Worm (Caenorhabditis elegans) whole organism, L2 larva: ENCODE results near the gene rpac-40.
A peak's percentile ranks its signal among the peaks of the same experiment; 100 is the strongest.

ENCODE experiments used
- C34F6.9 ChIP-seq: fragments of 150-350 bp; optimal IDR thresholded peaks from 2 replicates; lab custom pipeline; 2014; ENCODE audit warnings: missing biosample characterization, missing genetic modification characterization
- F13H6.1 ChIP-seq: sonication (generic microtip); optimal IDR thresholded peaks from 2 replicates; lab custom pipeline; 2016; ENCODE audit warnings: missing genetic modification characterization, missing compliant biosample characterization
- R02D3.7 ChIP-seq: fragments of 150-350 bp; optimal IDR thresholded peaks from 2 replicates; lab custom pipeline; 2014; ENCODE audit warnings: missing biosample characterization, missing genetic modification characterization
- Y55F3AM.14 ChIP-seq: fragments of 200-800 bp; sonication (Bioruptor generic); optimal IDR thresholded peaks from 2 replicates; lab custom pipeline; 2018; ENCODE audit warnings: mild to moderate bottlenecking, missing genetic modification characterization, missing compliant biosample characterization
- ZK546.5 ChIP-seq: sonication (generic microtip); optimal IDR thresholded peaks from 2 replicates; lab custom pipeline; 2017; ENCODE audit warnings: missing biosample characterization, missing genetic modification characterization
- alr-1 ChIP-seq: fragments of 150-350 bp; optimal IDR thresholded peaks from 2 replicates; lab custom pipeline; 2014; ENCODE audit warnings: missing biosample characterization, missing genetic modification characterization
- aly-2 ChIP-seq: fragments of 150-350 bp; optimal IDR thresholded peaks from 2 replicates; lab custom pipeline; 2014; ENCODE audit warnings: missing biosample characterization, missing genetic modification characterization
- ama-1 ChIP-seq: fragments of 150-350 bp; optimal IDR thresholded peaks from 2 replicates; lab custom pipeline; 2018; ENCODE audit warnings: inconsistent platforms
- blmp-1 ChIP-seq: sonication (generic microtip); optimal IDR thresholded peaks from 2 replicates; lab custom pipeline; 2017; ENCODE audit warnings: missing genetic modification characterization, mild to moderate bottlenecking, missing compliant biosample characterization, antibody characterized with exemption, moderate library complexity; ENCODE audit not compliant: insufficient read depth
- ceh-16 ChIP-seq: fragments of 150-350 bp; optimal IDR thresholded peaks from 2 replicates; lab custom pipeline; 2014; ENCODE audit warnings: missing biosample characterization, missing genetic modification characterization
- ceh-82 ChIP-seq: fragments of 150-350 bp; optimal IDR thresholded peaks from 2 replicates; lab custom pipeline; 2014; ENCODE audit warnings: missing biosample characterization, missing genetic modification characterization
- dmd-4 ChIP-seq: sonication (generic microtip); optimal IDR thresholded peaks from 2 replicates; lab custom pipeline; 2017; ENCODE audit warnings: missing biosample characterization, missing genetic modification characterization
- egl-27 ChIP-seq: sonication (generic microtip); optimal IDR thresholded peaks from 3 replicates; lab custom pipeline; 2017; ENCODE audit warnings: missing biosample characterization, missing genetic modification reagents, missing genetic modification characterization
- elt-1 ChIP-seq: fragments of 150-350 bp; optimal IDR thresholded peaks from 2 replicates; lab custom pipeline; 2014; ENCODE audit warnings: missing biosample characterization, missing genetic modification characterization
- elt-3 ChIP-seq: sonication (generic microtip); optimal IDR thresholded peaks from 2 replicates; lab custom pipeline; 2017; ENCODE audit warnings: missing biosample characterization, missing genetic modification characterization
- gmeb-1 ChIP-seq: fragments of 150-350 bp; optimal IDR thresholded peaks from 2 replicates; lab custom pipeline; 2014; ENCODE audit warnings: missing biosample characterization, missing genetic modification characterization
- lin-11 ChIP-seq: fragments of 150-350 bp; sonication (generic microtip); optimal IDR thresholded peaks from 2 replicates; lab custom pipeline; 2014; ENCODE audit warnings: missing biosample characterization, missing genetic modification characterization, inconsistent platforms, mixed read lengths
- lin-13 ChIP-seq: fragments of 150-350 bp; optimal IDR thresholded peaks from 2 replicates; lab custom pipeline; 2014; ENCODE audit warnings: missing biosample characterization, missing genetic modification reagents, missing genetic modification characterization
- lin-39 ChIP-seq: fragments of 150-350 bp; optimal IDR thresholded peaks from 2 replicates; lab custom pipeline; 2014; ENCODE audit warnings: missing biosample characterization, missing genetic modification reagents, missing genetic modification characterization
- lsy-2 ChIP-seq, 2 experiments: fragments of 150-350 bp in 1 of 2; sonication (generic microtip) in 1 of 2; optimal IDR thresholded peaks; 2 replicates each; lab custom pipeline; 2014 to 2017; ENCODE audit warnings: missing biosample characterization in 2 of 2, missing genetic modification characterization in 2 of 2
- mab-5 ChIP-seq: fragments of 150-350 bp; optimal IDR thresholded peaks from 2 replicates; lab custom pipeline; 2014; ENCODE audit warnings: missing biosample characterization, missing genetic modification characterization
- mbf-1 ChIP-seq: sonication (generic microtip); optimal IDR thresholded peaks from 2 replicates; lab custom pipeline; 2017; ENCODE audit warnings: missing biosample characterization, missing genetic modification characterization
- mdl-1 ChIP-seq, 2 experiments: fragments of 150-350 bp in 1 of 2; sonication (generic microtip) in 1 of 2; optimal IDR thresholded peaks; 2 replicates each; lab custom pipeline; 2017; ENCODE audit warnings: missing biosample characterization in 2 of 2, missing genetic modification characterization in 2 of 2
- nhr-10 ChIP-seq: sonication (generic microtip); optimal IDR thresholded peaks from 2 replicates; lab custom pipeline; 2017; ENCODE audit warnings: missing biosample characterization, missing genetic modification characterization
- nhr-11 ChIP-seq: fragments of 150-350 bp; optimal IDR thresholded peaks from 2 replicates; lab custom pipeline; 2014; ENCODE audit warnings: missing biosample characterization, missing genetic modification characterization
- nhr-12 ChIP-seq: fragments of 150-350 bp; optimal IDR thresholded peaks from 2 replicates; lab custom pipeline; 2014; ENCODE audit warnings: missing biosample characterization, missing genetic modification characterization
- nhr-129 ChIP-seq: fragments of 150-350 bp; optimal IDR thresholded peaks from 2 replicates; lab custom pipeline; 2014; ENCODE audit warnings: missing biosample characterization, missing genetic modification characterization
- nhr-21 ChIP-seq: fragments of 150-350 bp; optimal IDR thresholded peaks from 2 replicates; lab custom pipeline; 2014; ENCODE audit warnings: missing biosample characterization, missing genetic modification characterization
- nhr-237 ChIP-seq: fragments of 150-350 bp; optimal IDR thresholded peaks from 2 replicates; lab custom pipeline; 2014; ENCODE audit warnings: missing biosample characterization, missing genetic modification characterization
- nhr-25 ChIP-seq: fragments of 150-350 bp; sonication (generic microtip); optimal IDR thresholded peaks from 3 replicates; lab custom pipeline; 2014; ENCODE audit warnings: missing biosample characterization, missing genetic modification characterization
- nhr-6 ChIP-seq: fragments of 150-350 bp; optimal IDR thresholded peaks from 2 replicates; lab custom pipeline; 2014; ENCODE audit warnings: missing biosample characterization, missing genetic modification characterization
- nhr-77 ChIP-seq: fragments of 150-350 bp; optimal IDR thresholded peaks from 2 replicates; lab custom pipeline; 2014; ENCODE audit warnings: missing biosample characterization, missing genetic modification characterization
- peb-1 ChIP-seq: fragments of 150-350 bp; optimal IDR thresholded peaks from 2 replicates; lab custom pipeline; 2014; ENCODE audit warnings: missing biosample characterization, missing genetic modification characterization
- sem-4 ChIP-seq: fragments of 150-350 bp; optimal IDR thresholded peaks from 2 replicates; lab custom pipeline; 2014; ENCODE audit warnings: missing biosample characterization, missing genetic modification reagents, missing genetic modification characterization
- skn-1 ChIP-seq: sonication (generic microtip); optimal IDR thresholded peaks from 2 replicates; lab custom pipeline; 2017; ENCODE audit warnings: missing biosample characterization, missing genetic modification characterization
- sma-3 ChIP-seq: sonication (generic microtip); optimal IDR thresholded peaks from 2 replicates; lab custom pipeline; 2016; ENCODE audit warnings: missing genetic modification reagents, missing genetic modification characterization, missing compliant biosample characterization
- sma-9 ChIP-seq, 2 experiments: fragments of 150-350 bp in 1 of 2; sonication (generic microtip) in 1 of 2; optimal IDR thresholded peaks; 2 replicates each; lab custom pipeline; 2014 to 2016; ENCODE audit warnings: missing genetic modification characterization in 2 of 2, mild to moderate bottlenecking in 1 of 2, missing biosample characterization in 1 of 2, missing compliant biosample characterization in 1 of 2, missing genetic modification reagents in 1 of 2, moderate library complexity in 1 of 2
- snpc-4 ChIP-seq: fragments of 150-350 bp; optimal IDR thresholded peaks from 2 replicates; lab custom pipeline; 2014; ENCODE audit warnings: missing biosample characterization, missing genetic modification characterization
- unc-39 ChIP-seq: fragments of 150-350 bp; optimal IDR thresholded peaks from 2 replicates; lab custom pipeline; 2014; ENCODE audit warnings: missing biosample characterization, missing genetic modification characterization
- unc-55 ChIP-seq: fragments of 150-350 bp; sonication (generic microtip); optimal IDR thresholded peaks from 3 replicates; lab custom pipeline; 2014; ENCODE audit warnings: missing biosample characterization, missing genetic modification reagents, missing genetic modification characterization
- unc-62 ChIP-seq: fragments of 150-350 bp; optimal IDR thresholded peaks from 2 replicates; lab custom pipeline; 2014; ENCODE audit warnings: missing biosample characterization, missing genetic modification reagents, missing genetic modification characterization
- zag-1 ChIP-seq: fragments of 150-350 bp; optimal IDR thresholded peaks from 2 replicates; lab custom pipeline; 2014; ENCODE audit warnings: missing biosample characterization, missing genetic modification characterization
- ztf-1 ChIP-seq: fragments of 200-800 bp; sonication (Bioruptor generic); conservative IDR thresholded peaks from 2 replicates; pipeline ENCODE4 v1.3.6; 2022; ENCODE audit warnings: missing genetic modification characterization, missing compliant biosample characterization
- ztf-11 ChIP-seq: sonication (generic microtip); optimal IDR thresholded peaks from 2 replicates; lab custom pipeline; 2017; ENCODE audit warnings: missing biosample characterization, missing genetic modification characterization
- ztf-4 ChIP-seq: fragments of 150-350 bp; optimal IDR thresholded peaks from 2 replicates; lab custom pipeline; 2014; ENCODE audit warnings: missing biosample characterization, missing genetic modification characterization

Gene rpac-40

DNA sequence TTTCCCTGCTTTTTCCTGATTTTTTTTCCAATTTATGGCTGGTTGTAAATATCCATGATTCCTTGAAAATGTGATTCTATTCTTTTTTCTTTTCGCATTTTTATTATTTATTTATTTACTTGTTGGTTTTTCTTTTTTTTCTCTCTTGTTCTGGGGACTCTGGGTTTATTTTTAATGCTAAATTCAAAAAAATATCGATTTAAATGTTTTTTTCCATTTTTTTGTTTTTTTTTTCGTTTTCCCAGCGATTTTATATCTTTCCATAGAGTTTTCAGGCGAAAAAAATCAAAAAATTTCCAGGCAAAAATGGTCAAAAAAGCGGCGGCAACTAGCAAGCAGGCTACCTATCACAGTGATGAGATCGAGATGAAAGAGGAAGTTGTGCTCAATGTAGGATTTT lies at the start of gene rpac-40:
Gene rpac-40 (plus strand): TSS at position 301 of the 400 bp plus-strand sequence.
- no peak for TF ChIP-seq nhr-129
- TF ChIP-seq ZK546.5 (tag; lab: Kevin White, UChicago) = no peak
- TF ChIP-seq ztf-11 = no peak
- no peak for TF ChIP-seq sem-4 (tag; lab: Kevin White, UChicago)
- no peak for TF ChIP-seq nhr-77 (tag; lab: Kevin White, UChicago)
- no peak for TF ChIP-seq blmp-1
- TF ChIP-seq unc-62 (GFP tag; lab: Kevin White, UChicago) = no peak
- no peak for TF ChIP-seq zag-1 (tag; lab: Kevin White, UChicago)
- no peak for TF ChIP-seq sma-3

DNA sequence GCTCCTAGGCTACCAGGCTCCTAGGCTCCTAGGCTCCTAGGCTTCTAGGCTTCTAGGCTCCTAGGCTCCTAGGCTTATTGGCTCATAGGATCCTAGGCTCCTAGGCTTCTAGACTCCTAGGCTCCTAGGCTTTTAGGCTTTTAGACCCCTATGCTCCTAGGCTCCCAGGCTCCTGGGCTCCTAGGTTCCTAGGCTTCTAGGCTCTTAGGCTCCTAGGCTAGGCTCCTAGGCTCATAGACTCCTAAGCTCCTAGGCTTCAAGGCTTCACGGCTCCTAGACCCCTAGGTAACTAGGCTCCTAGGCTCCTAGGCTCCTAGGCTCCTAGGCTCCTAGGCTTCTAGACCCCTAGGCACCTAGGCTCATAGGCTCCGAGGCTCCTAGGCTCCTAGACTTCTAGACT lies 47.9 kb upstream of the rpac-40 start:
- TF ChIP-seq R02D3.7 = no peak
- TF ChIP-seq lin-39 (tag; lab: Kevin White, UChicago) = no peak
- TF ChIP-seq aly-2 (tag; lab: Kevin White, UChicago) = no peak
- no peak for TF ChIP-seq ztf-11
- no peak for TF ChIP-seq unc-55 (GFP tag; lab: Kevin White, UChicago)
- TF ChIP-seq ZK546.5 (tag; lab: Kevin White, UChicago) = no peak
- no peak for TF ChIP-seq elt-3 (tag; lab: Kevin White, UChicago)
- no peak for TF ChIP-seq elt-1 (tag; lab: Kevin White, UChicago)
- no peak for TF ChIP-seq mbf-1 (tag; lab: Kevin White, UChicago)
- TF ChIP-seq nhr-6 (tag; lab: Kevin White, UChicago) = no peak
- TF ChIP-seq nhr-129 = no peak
- no peak for TF ChIP-seq mdl-1 (tag; optimal IDR thresholded peaks at IDR 0.05; lab: Kevin White, UChicago)
- TF ChIP-seq unc-62 (GFP tag; lab: Kevin White, UChicago) = no peak

DNA sequence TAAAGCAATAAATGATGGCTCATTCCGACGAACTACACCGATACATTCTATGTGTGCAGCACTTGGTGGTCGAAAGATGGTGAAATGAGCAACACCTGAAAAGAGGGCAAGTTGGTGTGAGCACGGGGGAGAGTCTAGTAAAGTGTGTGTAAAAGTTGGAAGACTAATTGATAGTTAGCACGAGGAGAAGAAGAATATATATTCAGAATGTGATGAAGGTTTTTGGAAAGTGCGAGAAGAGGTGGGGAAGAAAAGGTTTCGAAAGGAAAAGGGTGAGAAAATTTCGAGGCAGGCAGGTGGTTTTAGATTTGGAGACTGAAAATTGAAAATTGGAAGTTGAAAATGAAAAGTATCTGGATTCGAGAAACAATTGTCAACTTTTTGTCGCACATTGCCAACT lies 47.1 kb upstream of the rpac-40 start, which contains the start of gene Y45G5AM.6:
Gene Y45G5AM.6 (minus strand): TSS at position 101 of the 400 bp plus-strand sequence.
- no peak for TF ChIP-seq ceh-82 (tag; lab: Kevin White, UChicago)
- TF ChIP-seq unc-55 (GFP tag; lab: Kevin White, UChicago) = no peak
- TF ChIP-seq ztf-11 = no peak
- TF ChIP-seq gmeb-1 (tag; lab: Kevin White, UChicago) = no peak
- TF ChIP-seq lin-11 (tag; lab: Kevin White, UChicago) = no peak
- no peak for TF ChIP-seq lin-39 (tag; lab: Kevin White, UChicago)
- no peak for TF ChIP-seq mdl-1 (tag; optimal IDR thresholded peaks at IDR 0.05; lab: Kevin White, UChicago)
- no peak for TF ChIP-seq nhr-6 (tag; lab: Kevin White, UChicago)
- TF ChIP-seq ztf-4 (tag; lab: Kevin White, UChicago) = no peak
- TF ChIP-seq lsy-2 (tag; optimal IDR thresholded peaks at IDR 0.05; lab: Kevin White, UChicago) = no peak
- no peak for TF ChIP-seq ceh-16 (tag; lab: Kevin White, UChicago)
- no peak for TF ChIP-seq dmd-4 (tag; lab: Kevin White, UChicago)
- TF ChIP-seq elt-3 (tag; lab: Kevin White, UChicago) = no peak
- no peak for TF ChIP-seq elt-1 (tag; lab: Kevin White, UChicago)
- TF ChIP-seq blmp-1 = no peak

DNA sequence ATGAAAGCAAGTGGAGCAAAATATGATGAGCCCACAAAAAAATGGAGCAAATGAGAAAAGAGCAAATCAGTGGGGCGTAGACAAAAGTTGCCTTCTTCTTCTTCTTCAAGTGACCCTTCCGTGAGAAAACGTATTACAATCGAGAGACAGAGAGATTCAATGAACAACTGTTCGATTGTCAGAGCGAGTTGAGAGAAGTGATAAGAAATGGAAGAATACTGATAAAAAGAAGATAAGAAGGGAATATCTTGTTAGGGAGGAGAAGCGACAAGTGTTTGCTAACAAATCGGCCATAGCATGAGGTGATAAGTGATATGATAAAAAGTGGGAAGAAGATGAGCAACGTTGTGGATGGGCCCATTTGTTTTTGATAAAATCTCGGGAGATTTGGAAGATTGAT lies 42.0 kb upstream of the rpac-40 start:
- no peak for TF ChIP-seq zag-1 (tag; lab: Kevin White, UChicago)
- TF ChIP-seq nhr-10 (tag; lab: Kevin White, UChicago) = no peak
- no peak for TF ChIP-seq nhr-12 (tag; lab: Kevin White, UChicago)
- TF ChIP-seq nhr-21 (tag; lab: Kevin White, UChicago) = no peak
- TF ChIP-seq nhr-77 (tag; lab: Kevin White, UChicago) = no peak
- peak; percentile 66 for TF ChIP-seq nhr-129
- no peak for TF ChIP-seq egl-27 (tag; lab: Kevin White, UChicago)
- TF ChIP-seq ceh-16 (tag; lab: Kevin White, UChicago) = no peak
- no peak for TF ChIP-seq lin-13 (GFP tag; lab: Kevin White, UChicago)
- no peak for TF ChIP-seq nhr-11
- TF ChIP-seq nhr-6 (tag; lab: Kevin White, UChicago) = no peak
- TF ChIP-seq alr-1 = no peak
- no peak for TF ChIP-seq mab-5 (tag; lab: Kevin White, UChicago)
- TF ChIP-seq elt-3 (tag; lab: Kevin White, UChicago) = no peak
- no peak for TF ChIP-seq unc-62 (GFP tag; lab: Kevin White, UChicago)
- no peak for TF ChIP-seq ztf-11
- no peak for TF ChIP-seq peb-1
- peak; percentile 85 for TF ChIP-seq F13H6.1 (tag; lab: Kevin White, UChicago)
- peak; percentile 34 for TF ChIP-seq ztf-4 (tag; lab: Kevin White, UChicago)
- TF ChIP-seq C34F6.9 (tag; lab: Kevin White, UChicago) = peak; percentile 39
- no peak for TF ChIP-seq Y55F3AM.14 (GFP tag; lab: Kevin White, UChicago)
- TF ChIP-seq unc-39 = no peak
- TF ChIP-seq blmp-1 = no peak
- no peak for TF ChIP-seq skn-1 (tag; lab: Kevin White, UChicago)
- TF ChIP-seq unc-55 (GFP tag; lab: Kevin White, UChicago) = no peak
- TF ChIP-seq gmeb-1 (tag; lab: Kevin White, UChicago) = no peak
- no peak for TF ChIP-seq ama-1 (lab: Kevin White, UChicago)
- TF ChIP-seq ceh-82 (tag; lab: Kevin White, UChicago) = no peak
- TF ChIP-seq ztf-1 = no peak
- no peak for TF ChIP-seq sem-4 (tag; lab: Kevin White, UChicago)
- no peak for TF ChIP-seq snpc-4 (tag; lab: Kevin White, UChicago)
- TF ChIP-seq nhr-237 (tag; lab: Kevin White, UChicago) = no peak
- peak; percentile 48 for TF ChIP-seq sma-9 (GFP tag; optimal IDR thresholded peaks at IDR 0.05; lab: Kevin White, UChicago)
- no peak for TF ChIP-seq sma-9 (tag; optimal IDR thresholded peaks at IDR 0.05; lab: Kevin White, UChicago)
- no peak for TF ChIP-seq lin-11 (tag; lab: Kevin White, UChicago)
- no peak for TF ChIP-seq nhr-25 (tag; lab: Kevin White, UChicago)
